Worm (Caenorhabditis elegans) whole organism, L4 larva: Measurements from ENCODE around the gene igdb-3.
A peak's percentile ranks its signal among the peaks of the same experiment; 100 is the strongest.

ENCODE experiments used
- F10B5.3 ChIP-seq: sonication (generic microtip); optimal IDR thresholded peaks from 2 replicates; lab custom pipeline; 2016; ENCODE audit warnings: mild to moderate bottlenecking, missing genetic modification characterization, missing compliant biosample characterization
- T26A8.4 ChIP-seq: fragments of 200-800 bp; sonication (Bioruptor generic); IDR thresholded peaks from 2 replicates; pipeline ENCODE4 v1.3.6; 2022; ENCODE audit warnings: missing genetic modification characterization, missing compliant biosample characterization
- Y75B8A.6 ChIP-seq: fragments of 200-800 bp; sonication (Bioruptor generic); IDR thresholded peaks from 2 replicates; pipeline ENCODE4 v1.3.6; 2022; ENCODE audit warnings: missing genetic modification reagents, missing genetic modification characterization, missing compliant biosample characterization
- ZK337.2 ChIP-seq: fragments of 200-800 bp; sonication (Bioruptor generic); IDR thresholded peaks from 2 replicates; pipeline ENCODE4 v1.3.6; 2022; ENCODE audit warnings: missing genetic modification reagents, missing genetic modification characterization, missing compliant biosample characterization
- ZK546.5 ChIP-seq, 2 experiments: sonication (generic microtip); optimal IDR thresholded peaks; 2 replicates each; lab custom pipeline; 2017; ENCODE audit warnings: missing biosample characterization in 2 of 2, missing genetic modification characterization in 2 of 2
- ama-1 ChIP-seq: fragments of 150-350 bp; optimal IDR thresholded peaks from 2 replicates; lab custom pipeline; 2014; ENCODE audit warnings: inconsistent platforms, mixed read lengths
- arid-1 ChIP-seq: fragments of 200-800 bp; sonication (Bioruptor generic); conservative IDR thresholded peaks from 2 replicates; pipeline ENCODE4 v1.3.6; 2022; ENCODE audit warnings: missing genetic modification reagents, missing genetic modification characterization, missing compliant biosample characterization
- ceh-62 ChIP-seq: sonication (generic microtip); optimal IDR thresholded peaks from 2 replicates; lab custom pipeline; 2017; ENCODE audit warnings: missing biosample characterization, missing genetic modification characterization
- ctbp-1 ChIP-seq: fragments of 200-800 bp; sonication (Bioruptor generic); IDR thresholded peaks from 2 replicates; pipeline ENCODE4 v1.3.6; 2022; ENCODE audit warnings: missing genetic modification reagents, missing genetic modification characterization, missing compliant biosample characterization
- daf-16 ChIP-seq, 3 experiments: sonication (generic microtip); optimal IDR thresholded peaks; 2 replicates each; lab custom pipeline; 2016 to 2017; ENCODE audit warnings: missing genetic modification characterization in 3 of 3, missing genetic modification reagents in 3 of 3, mild to moderate bottlenecking in 2 of 3, missing compliant biosample characterization in 2 of 3, missing biosample characterization in 1 of 3, moderate library complexity in 1 of 3
- daf-19 ChIP-seq: fragments of 200-800 bp; sonication (Bioruptor generic); conservative IDR thresholded peaks from 2 replicates; pipeline ENCODE4 v1.3.6; 2022; ENCODE audit warnings: missing genetic modification characterization, missing compliant biosample characterization
- dmd-6 ChIP-seq: fragments of 200-800 bp; sonication (Bioruptor generic); IDR thresholded peaks from 2 replicates; pipeline ENCODE4 v1.3.6; 2022; ENCODE audit warnings: missing genetic modification reagents, missing genetic modification characterization, missing compliant biosample characterization
- dmd-8 ChIP-seq: fragments of 200-800 bp; sonication (Bioruptor generic); IDR thresholded peaks from 2 replicates; pipeline ENCODE4 v1.3.6; 2022; ENCODE audit warnings: missing genetic modification characterization, missing compliant biosample characterization
- dmd-9 ChIP-seq: fragments of 200-800 bp; sonication (Bioruptor generic); IDR thresholded peaks from 2 replicates; pipeline ENCODE4 v1.3.6; 2022; ENCODE audit warnings: missing genetic modification reagents, missing genetic modification characterization, missing compliant biosample characterization
- dpl-1 ChIP-seq: fragments of 150-350 bp; optimal IDR thresholded peaks from 2 replicates; lab custom pipeline; 2014; ENCODE audit warnings: missing biosample characterization, missing genetic modification reagents, missing genetic modification characterization
- dve-1 ChIP-seq: sonication (generic microtip); optimal IDR thresholded peaks from 2 replicates; lab custom pipeline; 2017; ENCODE audit warnings: antibody characterized with exemption, mild to moderate bottlenecking, missing genetic modification characterization, missing compliant biosample characterization; ENCODE audit not compliant: insufficient read depth
- egl-27 ChIP-seq: sonication (generic microtip); optimal IDR thresholded peaks from 3 replicates; lab custom pipeline; 2017; ENCODE audit warnings: missing biosample characterization, missing genetic modification reagents, missing genetic modification characterization
- egl-43 ChIP-seq: fragments of 200-800 bp; sonication (Bioruptor generic); IDR thresholded peaks from 2 replicates; pipeline ENCODE4 v1.3.6; 2022; ENCODE audit warnings: missing genetic modification reagents, missing genetic modification characterization, missing compliant biosample characterization
- hlh-11 ChIP-seq: fragments of 200-800 bp; sonication (Bioruptor generic); optimal IDR thresholded peaks from 2 replicates; lab custom pipeline; 2018; ENCODE audit warnings: mild to moderate bottlenecking, missing genetic modification characterization, missing compliant biosample characterization
- hlh-30 ChIP-seq: sonication (generic microtip); optimal IDR thresholded peaks from 2 replicates; lab custom pipeline; 2017; ENCODE audit warnings: antibody characterized with exemption, mild to moderate bottlenecking, missing genetic modification characterization, missing compliant biosample characterization; ENCODE audit not compliant: insufficient read depth
- jun-1 ChIP-seq: fragments of 150-350 bp; optimal IDR thresholded peaks from 2 replicates; lab custom pipeline; 2014; ENCODE audit warnings: missing biosample characterization, missing genetic modification reagents, missing genetic modification characterization
- lin-15B ChIP-seq: fragments of 150-350 bp; sonication (generic microtip); optimal IDR thresholded peaks from 3 replicates; lab custom pipeline; 2014; ENCODE audit warnings: missing biosample characterization, missing genetic modification characterization
- lin-39 ChIP-seq: fragments of 150-350 bp; optimal IDR thresholded peaks from 2 replicates; lab custom pipeline; 2014; ENCODE audit warnings: missing biosample characterization, missing genetic modification reagents, missing genetic modification characterization
- lsy-2 ChIP-seq, 2 experiments: fragments of 150-350 bp in 1 of 2; sonication (generic microtip) in 1 of 2; optimal IDR thresholded peaks; 2 replicates each; lab custom pipeline; 2014 to 2017; ENCODE audit warnings: missing biosample characterization in 2 of 2, missing genetic modification characterization in 2 of 2
- madf-9 ChIP-seq: fragments of 200-800 bp; sonication (Bioruptor generic); conservative IDR thresholded peaks from 2 replicates; pipeline ENCODE4 v1.3.6; 2022; ENCODE audit warnings: missing genetic modification reagents, missing genetic modification characterization, missing compliant biosample characterization
- mdt-29 ChIP-seq: fragments of 200-800 bp; sonication (Bioruptor generic); IDR thresholded peaks from 2 replicates; pipeline ENCODE4 v1.3.6; 2022; ENCODE audit warnings: missing genetic modification reagents, missing genetic modification characterization, missing compliant biosample characterization
- mep-1 ChIP-seq: fragments of 150-350 bp; sonication (generic microtip); optimal IDR thresholded peaks from 3 replicates; lab custom pipeline; 2014; ENCODE audit warnings: missing biosample characterization, missing genetic modification characterization
- mxl-3 ChIP-seq: fragments of 200-800 bp; sonication (Bioruptor generic); optimal IDR thresholded peaks from 2 replicates; lab custom pipeline; 2018; ENCODE audit warnings: mild to moderate bottlenecking, missing genetic modification characterization, missing compliant biosample characterization
- nhr-111 ChIP-seq: fragments of 200-800 bp; sonication (Bioruptor generic); optimal IDR thresholded peaks from 2 replicates; lab custom pipeline; 2018; ENCODE audit warnings: mild to moderate bottlenecking, missing genetic modification characterization, missing compliant biosample characterization
- nhr-48 ChIP-seq: sonication (generic microtip); optimal IDR thresholded peaks from 2 replicates; lab custom pipeline; 2016; ENCODE audit warnings: mild to moderate bottlenecking, missing genetic modification characterization, missing compliant biosample characterization
- pqm-1 ChIP-seq: sonication (generic microtip); optimal IDR thresholded peaks from 2 replicates; lab custom pipeline; 2017; ENCODE audit warnings: missing biosample characterization, missing genetic modification characterization
- sdz-12 ChIP-seq: fragments of 200-800 bp; sonication (Bioruptor generic); optimal IDR thresholded peaks from 2 replicates; lab custom pipeline; 2018; ENCODE audit warnings: mild to moderate bottlenecking, missing genetic modification characterization, missing compliant biosample characterization
- snpc-1.2 ChIP-seq: fragments of 200-800 bp; sonication (Bioruptor generic); IDR thresholded peaks from 2 replicates; pipeline ENCODE4 v1.3.6; 2022; ENCODE audit warnings: missing genetic modification reagents, missing genetic modification characterization, missing compliant biosample characterization
- snpc-4 ChIP-seq: fragments of 150-350 bp; optimal IDR thresholded peaks from 2 replicates; lab custom pipeline; 2014; ENCODE audit warnings: missing biosample characterization, missing genetic modification characterization
- unc-39 ChIP-seq: sonication (generic microtip); optimal IDR thresholded peaks from 2 replicates; lab custom pipeline; 2017; ENCODE audit warnings: missing biosample characterization, missing genetic modification characterization
- vab-7 ChIP-seq: fragments of 200-800 bp; sonication (Bioruptor generic); IDR thresholded peaks from 2 replicates; pipeline ENCODE4 v1.3.6; 2022; ENCODE audit warnings: missing genetic modification reagents, missing genetic modification characterization, missing compliant biosample characterization
- zfp-2 ChIP-seq: sonication (generic microtip); optimal IDR thresholded peaks from 2 replicates; lab custom pipeline; 2016; ENCODE audit warnings: mild to moderate bottlenecking, missing genetic modification characterization, missing compliant biosample characterization
- zfp-3 ChIP-seq: fragments of 200-800 bp; sonication (Bioruptor generic); conservative IDR thresholded peaks from 2 replicates; pipeline ENCODE4 v1.3.6; 2022; ENCODE audit warnings: missing genetic modification reagents, missing genetic modification characterization, missing compliant biosample characterization
- zip-2 ChIP-seq: fragments of 150-350 bp; optimal IDR thresholded peaks from 2 replicates; lab custom pipeline; 2014; ENCODE audit warnings: missing biosample characterization, missing genetic modification characterization
- ztf-11 ChIP-seq: fragments of 150-350 bp; optimal IDR thresholded peaks from 2 replicates; lab custom pipeline; 2014; ENCODE audit warnings: missing biosample characterization, missing genetic modification characterization

igdb-3 gene

DNA sequence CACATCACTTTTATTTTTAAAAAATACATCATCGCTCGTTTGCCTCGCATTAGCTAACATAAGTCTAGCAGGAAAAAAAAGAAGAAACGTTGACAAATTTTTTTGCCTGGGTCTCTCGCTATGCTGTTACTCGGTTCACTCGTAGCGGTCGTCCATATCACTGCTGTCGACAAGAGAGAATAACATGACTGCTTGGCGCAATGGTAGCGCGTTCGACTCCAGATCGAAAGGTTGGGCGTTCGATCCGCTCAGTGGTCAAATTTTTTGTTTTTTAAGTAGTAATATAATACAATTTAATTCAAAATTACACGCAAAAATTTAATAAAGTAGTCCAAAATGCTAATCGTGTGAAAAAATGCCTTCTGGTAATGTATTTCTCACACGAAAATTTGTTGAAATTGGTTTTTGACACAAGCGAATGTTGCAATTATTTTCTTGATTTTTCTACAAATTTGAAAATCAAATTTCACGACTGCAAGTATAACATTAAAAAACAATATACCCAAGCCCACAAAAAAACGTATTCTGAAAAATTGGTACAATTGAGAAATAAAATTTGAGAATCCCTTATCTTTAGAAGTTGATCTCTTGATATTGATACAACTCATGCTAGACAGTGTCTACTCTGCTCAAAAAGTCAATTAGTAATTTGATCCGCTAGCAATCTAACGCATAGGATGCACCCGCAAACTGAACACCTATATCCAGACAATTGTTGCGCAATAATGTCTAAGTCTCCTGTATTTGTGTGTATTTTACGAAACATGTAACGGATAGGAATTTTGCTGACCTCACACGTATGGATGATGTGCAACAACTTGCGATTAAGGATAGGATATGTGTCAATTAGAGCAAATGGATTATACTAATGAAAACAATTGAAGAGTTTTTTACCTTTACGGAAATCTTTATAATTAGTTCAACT lies 13.8 kb upstream of the igdb-3 start (continued):
- peak; percentile 87 for TF ChIP-seq sdz-12 (GFP tag; lab: Kevin White, UChicago)
- TF ChIP-seq dmd-9 = peak; percentile 67; the same call in 1 of the 2 replicates
- TF ChIP-seq dmd-6 = peak; percentile 68
- peak; percentile 54 for TF ChIP-seq dve-1 (tag; lab: Kevin White, UChicago)
- TF ChIP-seq ztf-11 = no peak
- peak; percentile 73 for TF ChIP-seq madf-9 (GFP tag; lab: Robert Waterston, UW)
- TF ChIP-seq F10B5.3 = no peak
- TF ChIP-seq mxl-3 (GFP tag; lab: Kevin White, UChicago) = no peak
- no peak for TF ChIP-seq egl-27 (tag; lab: Kevin White, UChicago)
- TF ChIP-seq nhr-48 = peak; percentile 61
- no peak for TF ChIP-seq dpl-1 (GFP tag; lab: Kevin White, UChicago)
- no peak for TF ChIP-seq lin-15B (tag; lab: Kevin White, UChicago)
- 0 out of 2 replicates have a peak, but pooled peaks have one; percentile 77 for TF ChIP-seq Y75B8A.6 (GFP tag; lab: Robert Waterston, UW)
- TF ChIP-seq ZK337.2 (GFP tag; lab: Robert Waterston, UW) = 0 out of 2 replicates have a peak, but pooled peaks have one; percentile 40
- TF ChIP-seq egl-43 (GFP tag; lab: Robert Waterston, UW) = no peak; the same call in none of the 2 replicates
- TF ChIP-seq ctbp-1 (GFP tag; lab: Robert Waterston, UW) = peak; percentile 85
- peak; percentile 43 for TF ChIP-seq zip-2 (tag; lab: Kevin White, UChicago)
- TF ChIP-seq daf-19 (GFP tag; lab: Robert Waterston, UW) = peak; percentile 86
- peak; percentile 69 to 79 for TF ChIP-seq daf-16 (GFP tag; optimal IDR thresholded peaks at IDR 0.05; lab: Kevin White, UChicago)
- TF ChIP-seq daf-16 (tag; optimal IDR thresholded peaks at IDR 0.05; lab: Kevin White, UChicago) = peak; percentile 54
- TF ChIP-seq snpc-1.2 (GFP tag; lab: Robert Waterston, UW) = peak; percentile 83
- peak; percentile 94 for TF ChIP-seq dmd-8 (GFP tag; lab: Robert Waterston, UW)
- peak; percentile 48; the same call in 1 of the 2 replicates for TF ChIP-seq mdt-29 (GFP tag; lab: Robert Waterston, UW)
- TF ChIP-seq zfp-3 (GFP tag; lab: Robert Waterston, UW) = peak; percentile 66
- TF ChIP-seq ceh-62 (tag; lab: Kevin White, UChicago) = no peak
- TF ChIP-seq lsy-2 (tag; optimal IDR thresholded peaks at IDR 0.05; lab: Kevin White, UChicago) = no peak
- TF ChIP-seq hlh-30 (tag; lab: Kevin White, UChicago) = peak; percentile 50
- TF ChIP-seq nhr-111 (GFP tag; lab: Kevin White, UChicago) = peak; percentile 63
- TF ChIP-seq T26A8.4 (GFP tag; lab: Robert Waterston, UW) = no peak; the same call in 1 of the 2 replicates
- no peak for TF ChIP-seq pqm-1 (tag; lab: Kevin White, UChicago)
- no peak; the same call in 1 of the 2 replicates for TF ChIP-seq arid-1 (GFP tag; lab: Robert Waterston, UW)

DNA sequence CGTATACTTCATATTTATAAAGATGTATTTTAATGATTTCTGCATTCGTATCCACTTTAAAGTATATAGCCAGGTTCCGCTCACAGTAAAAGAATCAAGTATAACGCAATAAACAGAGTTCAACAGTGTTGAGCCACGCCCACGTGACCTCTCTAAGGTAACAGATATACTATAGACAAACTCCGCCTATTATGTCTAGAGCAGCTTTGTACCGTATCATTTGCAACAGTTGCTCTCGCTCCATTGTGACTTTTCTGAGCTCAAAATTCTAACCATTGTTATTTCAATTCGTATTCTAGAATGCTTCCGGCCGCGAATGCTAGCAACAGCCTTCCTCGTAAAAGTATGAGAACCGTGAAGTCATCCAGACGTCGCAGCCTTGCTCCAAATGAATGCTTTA lies 11.9 kb upstream of the igdb-3 start, which contains the start of gene C03B1.17:
C03B1.17 (plus strand) TSS at position 301 of the 400 bp plus-strand sequence.
- TF ChIP-seq snpc-4 (no peak), unc-39 (tag; lab: Kevin White, UChicago) (no peak), mep-1 (no peak), dmd-9 (no peak), jun-1 (tag; lab: Kevin White, UChicago) (no peak), nhr-111 (GFP tag; lab: Kevin White, UChicago) (no peak), hlh-11 (tag; lab: Kevin White, UChicago) (no peak), zfp-2 (tag; lab: Kevin White, UChicago) (no peak), egl-27 (tag; lab: Kevin White, UChicago) (no peak), ama-1 (lab: Kevin White, UChicago) (no peak), dmd-6 (no peak), ztf-11 (no peak), vab-7 (no peak), ZK546.5 (tag; optimal IDR thresholded peaks at IDR 0.05; lab: Kevin White, UChicago) (no peak), lin-39 (tag; lab: Kevin White, UChicago) (no peak)
